Worm (Caenorhabditis elegans) whole organism, L4/young adult: ENCODE results near the gene erh-1.

Source experiments
- dao-5 ChIP-seq: sonication (generic microtip); optimal IDR thresholded peaks from 2 replicates; lab custom pipeline; 2016; ENCODE audit warnings: missing genotype, missing genetic modification characterization, moderate library complexity, missing compliant biosample characterization
- him-1 ChIP-seq: sonication (generic microtip); optimal IDR thresholded peaks from 2 replicates; lab custom pipeline; 2016; ENCODE audit warnings: missing genotype, missing genetic modification reagents, missing genetic modification characterization, missing compliant biosample characterization

DNA sequence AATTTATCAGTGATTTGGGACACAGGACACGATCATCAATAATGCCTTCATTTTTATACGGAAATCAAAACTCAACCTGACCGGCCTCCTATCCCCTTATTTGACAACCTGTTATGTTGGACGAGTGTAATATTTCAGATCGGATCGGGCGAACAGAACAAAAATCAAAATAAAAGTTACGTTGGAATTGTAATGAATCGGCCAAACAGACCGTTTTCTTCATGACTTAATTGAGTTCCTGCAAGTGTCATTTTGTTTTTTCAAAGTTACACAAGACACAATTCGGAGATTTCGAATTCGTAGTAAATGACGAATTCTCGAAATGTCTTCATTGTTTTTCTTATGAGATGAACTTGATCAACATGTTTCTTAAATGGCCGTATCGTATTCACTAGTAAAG, 23.7 kb downstream of the erh-1 start, which contains the start of gene F32G8.3:
- TF ChIP-seq him-1 (tag; lab: Kevin White, UChicago) (no peak), dao-5 (tag; lab: Kevin White, UChicago) (no peak)
